Fruit fly (Drosophila melanogaster): ENCODE measurements around the gene CG34283.

dm6 chr3R:18731241-18731640 lies 8.9 kb upstream of the CG34283 start:
- TF ChIP-seq D1 (tag; optimal IDR thresholded peaks at IDR 0.05) (no peak), Pif1B (GFP tag; optimal IDR thresholded peaks at IDR 0.05) (no peak), CG8159 (tag; optimal IDR thresholded peaks at IDR 0.05) (no peak), gl (tag; optimal IDR thresholded peaks at IDR 0.05) (no peak), rn (GFP tag; IDR thresholded peaks at IDR 0.05) (no peak)
